Fruit fly (Drosophila melanogaster): ENCODE results near the gene Cralbp.

DNA sequence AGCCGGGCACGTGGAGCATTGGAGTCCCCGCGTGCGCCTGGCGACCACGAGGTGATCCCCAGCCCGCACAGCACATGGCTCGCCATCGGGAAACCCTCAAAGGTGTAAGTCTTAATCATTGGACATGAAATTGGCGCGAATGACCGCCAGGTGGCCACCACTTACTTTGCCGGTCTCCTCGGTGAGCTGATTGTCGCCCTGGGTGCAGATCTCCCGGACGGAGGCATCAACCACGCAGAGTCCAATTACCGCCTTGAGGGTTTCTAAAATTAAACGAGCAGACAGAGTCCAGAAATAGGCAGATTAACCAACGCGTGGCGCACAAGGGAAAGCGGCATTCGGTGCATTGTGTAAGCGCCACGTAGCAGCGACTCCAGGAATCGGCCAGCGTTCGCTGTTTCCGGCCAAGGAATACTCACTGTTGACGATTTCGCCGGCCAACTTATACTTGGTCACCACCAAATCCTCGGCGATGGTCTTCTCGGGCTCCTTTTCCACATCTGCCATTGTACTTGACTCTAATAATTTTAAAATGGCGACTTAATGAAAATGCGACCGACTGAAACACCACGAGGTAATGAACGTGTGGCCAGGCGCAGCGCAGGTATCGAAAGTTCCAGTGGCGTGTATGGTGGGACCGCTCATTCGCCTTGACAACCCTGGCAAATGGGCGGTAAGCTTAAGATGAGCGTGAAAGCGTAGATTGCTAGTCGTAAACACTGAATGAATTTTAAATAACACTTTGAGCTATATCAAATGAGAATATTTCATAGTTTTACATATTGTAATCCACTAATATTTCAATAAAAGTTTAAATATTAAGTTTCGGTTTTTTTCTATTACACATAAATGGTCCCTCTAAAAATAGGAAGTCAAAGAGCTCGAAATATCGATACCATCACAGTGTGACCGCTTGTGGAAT lies 21.3 kb downstream of the Cralbp start, which contains the start of gene CG10576:
- TF ChIP-seq Dll (optimal IDR thresholded peaks at IDR 0.05) (no peak), CG8478 (optimal IDR thresholded peaks at IDR 0.05) (no peak), psq (optimal IDR thresholded peaks at IDR 0.05) (no peak), pan (optimal IDR thresholded peaks at IDR 0.05) (no peak), usp (GFP tag; optimal IDR thresholded peaks at IDR 0.05) (no peak), EcR (GFP tag; optimal IDR thresholded peaks at IDR 0.05) (no peak)
